Fruit fly (Drosophila melanogaster) whole organism, adult: Measurements from ENCODE around the gene Gba1b.

Experiments
- CG11617 ChIP-seq: fragments of 200-800 bp; sonication (Bioruptor generic); optimal IDR thresholded peaks from 2 replicates; lab custom pipeline; 2017; ENCODE audit warnings: mild to moderate bottlenecking, missing biosample characterization, missing genetic modification reagents, missing genetic modification characterization
- CG14711 ChIP-seq: fragments of 200-800 bp; sonication (Bioruptor generic); optimal IDR thresholded peaks from 2 replicates; lab custom pipeline; 2018; ENCODE audit warnings: missing biosample characterization, mild to moderate bottlenecking, missing genetic modification characterization, moderate library complexity
- CG7045 ChIP-seq: fragments of 200-800 bp; sonication (Bioruptor generic); optimal IDR thresholded peaks from 2 replicates; lab custom pipeline; 2017; ENCODE audit warnings: missing biosample characterization, mild to moderate bottlenecking, missing genetic modification characterization
- Mnt ChIP-seq: fragments of 200-800 bp; sonication (Bioruptor generic); optimal IDR thresholded peaks from 2 replicates; lab custom pipeline; 2016; ENCODE audit warnings: missing biosample characterization, mild to moderate bottlenecking, missing genetic modification characterization
- kay ChIP-seq: fragments of 200-800 bp; sonication (Bioruptor generic); peaks from one replicate; lab custom pipeline; 2016; ENCODE audit warnings: missing biosample characterization, missing genetic modification characterization, borderline replicate concordance
- ovo ChIP-seq: fragments of 200-800 bp; sonication (Bioruptor generic); optimal IDR thresholded peaks from 2 replicates; lab custom pipeline; 2016; ENCODE audit warnings: missing biosample characterization, missing genetic modification characterization
- pad ChIP-seq: fragments of 200-800 bp; sonication (Bioruptor generic); optimal IDR thresholded peaks from 3 replicates; lab custom pipeline; 2017; ENCODE audit warnings: missing biosample characterization, missing genetic modification characterization, mild to moderate bottlenecking, moderate library complexity, missing genetic modification reagents
- tj ChIP-seq: fragments of 200-800 bp; sonication (Bioruptor generic); optimal IDR thresholded peaks from 3 replicates; lab custom pipeline; 2017; ENCODE audit warnings: missing biosample characterization, mild to moderate bottlenecking, missing genetic modification characterization, moderate library complexity

- TF ChIP-seq CG14711 (no peak), pad (GFP tag; lab: Kevin White, UChicago) (peak; percentile 89), ovo (GFP tag; lab: Kevin White, UChicago) (peak; percentile 94), Mnt (GFP tag; lab: Kevin White, UChicago) (peak; percentile 91), CG7045 (GFP tag; lab: Kevin White, UChicago) (peak; percentile 80), CG11617 (GFP tag; lab: Kevin White, UChicago) (peak; percentile 79), kay (GFP tag; lab: Kevin White, UChicago) (peak; percentile 98), tj (GFP tag; lab: Kevin White, UChicago) (peak; percentile 88)
Measured at dm6 chr3R:23723381-23724034, 18.9 kb downstream of the Gba1b start.
